Worm (Caenorhabditis elegans) whole organism, L4 larva: ENCODE measurements around the gene orc-5.
A peak's percentile ranks its signal among the peaks of the same experiment; 100 is the strongest.

Experiments used
- D1046.2 ChIP-seq: fragments of 200-800 bp; sonication (Bioruptor generic); IDR thresholded peaks from 2 replicates; pipeline ENCODE4 v1.3.6; 2022; ENCODE audit warnings: missing genetic modification characterization, missing compliant biosample characterization
- F44E2.7 ChIP-seq: fragments of 200-800 bp; sonication (Bioruptor generic); IDR thresholded peaks from 2 replicates; pipeline ENCODE4 v2.1.2; 2022; ENCODE audit warnings: missing genetic modification characterization, missing compliant biosample characterization
- T20F7.1 ChIP-seq: fragments of 200-800 bp; sonication (Bioruptor generic); optimal IDR thresholded peaks from 2 replicates; lab custom pipeline; 2018; ENCODE audit warnings: mild to moderate bottlenecking, missing genetic modification characterization, missing compliant biosample characterization
- T26A8.4 ChIP-seq: fragments of 200-800 bp; sonication (Bioruptor generic); IDR thresholded peaks from 2 replicates; pipeline ENCODE4 v1.3.6; 2022; ENCODE audit warnings: missing genetic modification characterization, missing compliant biosample characterization
- Y75B8A.6 ChIP-seq: fragments of 200-800 bp; sonication (Bioruptor generic); IDR thresholded peaks from 2 replicates; pipeline ENCODE4 v1.3.6; 2022; ENCODE audit warnings: missing genetic modification reagents, missing genetic modification characterization, missing compliant biosample characterization
- ZK546.5 ChIP-seq, 2 experiments: sonication (generic microtip); optimal IDR thresholded peaks; 2 replicates each; lab custom pipeline; 2017; ENCODE audit warnings: missing biosample characterization in 2 of 2, missing genetic modification characterization in 2 of 2
- aha-1 ChIP-seq: fragments of 150-350 bp; peaks from one replicate; lab custom pipeline; 2014; ENCODE audit warnings: missing biosample characterization, missing genetic modification characterization
- ama-1 ChIP-seq: fragments of 150-350 bp; optimal IDR thresholded peaks from 2 replicates; lab custom pipeline; 2014; ENCODE audit warnings: inconsistent platforms, mixed read lengths
- ceh-20 ChIP-seq: fragments of 200-800 bp; sonication (Bioruptor generic); IDR thresholded peaks from 2 replicates; pipeline ENCODE4 v1.3.6; 2022; ENCODE audit warnings: missing genetic modification reagents, missing genetic modification characterization, missing compliant biosample characterization
- ceh-82 ChIP-seq: sonication (generic microtip); optimal IDR thresholded peaks from 2 replicates; lab custom pipeline; 2017; ENCODE audit warnings: missing biosample characterization, missing genetic modification characterization
- daf-12 ChIP-seq: fragments of 150-350 bp; optimal IDR thresholded peaks from 2 replicates; lab custom pipeline; 2014; ENCODE audit warnings: missing biosample characterization, missing genetic modification reagents, missing genetic modification characterization
- daf-19 ChIP-seq: fragments of 200-800 bp; sonication (Bioruptor generic); conservative IDR thresholded peaks from 2 replicates; pipeline ENCODE4 v1.3.6; 2022; ENCODE audit warnings: missing genetic modification characterization, missing compliant biosample characterization
- dmd-8 ChIP-seq: fragments of 200-800 bp; sonication (Bioruptor generic); IDR thresholded peaks from 2 replicates; pipeline ENCODE4 v1.3.6; 2022; ENCODE audit warnings: missing genetic modification characterization, missing compliant biosample characterization
- dpl-1 ChIP-seq: fragments of 150-350 bp; optimal IDR thresholded peaks from 2 replicates; lab custom pipeline; 2014; ENCODE audit warnings: missing biosample characterization, missing genetic modification reagents, missing genetic modification characterization
- fkh-10 ChIP-seq: fragments of 150-350 bp; optimal IDR thresholded peaks from 2 replicates; lab custom pipeline; 2014; ENCODE audit warnings: missing biosample characterization, missing genetic modification reagents, missing genetic modification characterization
- gei-8 ChIP-seq: fragments of 200-800 bp; sonication (Bioruptor generic); optimal IDR thresholded peaks from 2 replicates; lab custom pipeline; 2018; ENCODE audit warnings: mild to moderate bottlenecking, missing genetic modification characterization, missing compliant biosample characterization
- hmg-1.1 ChIP-seq: fragments of 200-800 bp; sonication (Bioruptor generic); IDR thresholded peaks from 2 replicates; pipeline ENCODE4 v1.3.6; 2022; ENCODE audit warnings: missing genetic modification reagents, missing genetic modification characterization, missing compliant biosample characterization
- jun-1 ChIP-seq: fragments of 150-350 bp; optimal IDR thresholded peaks from 2 replicates; lab custom pipeline; 2014; ENCODE audit warnings: missing biosample characterization, missing genetic modification reagents, missing genetic modification characterization
- lim-7 ChIP-seq: fragments of 200-800 bp; sonication (Bioruptor generic); IDR thresholded peaks from 2 replicates; pipeline ENCODE4 v1.3.6; 2022; ENCODE audit warnings: missing genetic modification characterization, missing compliant biosample characterization
- lin-15B ChIP-seq: fragments of 150-350 bp; sonication (generic microtip); optimal IDR thresholded peaks from 3 replicates; lab custom pipeline; 2014; ENCODE audit warnings: missing biosample characterization, missing genetic modification characterization
- lin-29 ChIP-seq: fragments of 200-800 bp; sonication (Bioruptor generic); IDR thresholded peaks from 2 replicates; pipeline ENCODE4 v1.3.6; 2022; ENCODE audit warnings: missing genetic modification reagents, missing genetic modification characterization, missing compliant biosample characterization
- lsy-2 ChIP-seq, 2 experiments: fragments of 150-350 bp in 1 of 2; sonication (generic microtip) in 1 of 2; optimal IDR thresholded peaks; 2 replicates each; lab custom pipeline; 2014 to 2017; ENCODE audit warnings: missing biosample characterization in 2 of 2, missing genetic modification characterization in 2 of 2
- madf-9 ChIP-seq: fragments of 200-800 bp; sonication (Bioruptor generic); conservative IDR thresholded peaks from 2 replicates; pipeline ENCODE4 v1.3.6; 2022; ENCODE audit warnings: missing genetic modification reagents, missing genetic modification characterization, missing compliant biosample characterization
- mes-2 ChIP-seq: sonication (generic microtip); optimal IDR thresholded peaks from 2 replicates; lab custom pipeline; 2016; ENCODE audit warnings: missing genotype, mild to moderate bottlenecking, missing genetic modification characterization, missing compliant biosample characterization; ENCODE audit not compliant: poor library complexity, severe bottlenecking
- mxl-2 ChIP-seq: fragments of 200-800 bp; sonication (Bioruptor generic); conservative IDR thresholded peaks from 2 replicates; pipeline ENCODE4 v1.3.6; 2022; ENCODE audit warnings: missing genetic modification reagents, missing genetic modification characterization, missing compliant biosample characterization
- nhr-102 ChIP-seq: sonication (generic microtip); optimal IDR thresholded peaks from 2 replicates; lab custom pipeline; 2016; ENCODE audit warnings: mild to moderate bottlenecking, missing genetic modification characterization, moderate library complexity, missing compliant biosample characterization
- nhr-111 ChIP-seq: fragments of 200-800 bp; sonication (Bioruptor generic); optimal IDR thresholded peaks from 2 replicates; lab custom pipeline; 2018; ENCODE audit warnings: mild to moderate bottlenecking, missing genetic modification characterization, missing compliant biosample characterization
- nhr-237 ChIP-seq: sonication (generic microtip); optimal IDR thresholded peaks from 2 replicates; lab custom pipeline; 2017; ENCODE audit warnings: missing biosample characterization, missing genetic modification characterization
- nhr-25 ChIP-seq: sonication (generic microtip); optimal IDR thresholded peaks from 2 replicates; lab custom pipeline; 2017; ENCODE audit warnings: missing genetic modification characterization, mild to moderate bottlenecking, missing compliant biosample characterization, antibody characterized with exemption, moderate library complexity, borderline replicate concordance; ENCODE audit not compliant: insufficient read depth
- nhr-42 ChIP-seq: fragments of 200-800 bp; sonication (Bioruptor generic); IDR thresholded peaks from 2 replicates; pipeline ENCODE4 v1.3.6; 2022; ENCODE audit warnings: missing genetic modification characterization, missing compliant biosample characterization
- nhr-48 ChIP-seq: sonication (generic microtip); optimal IDR thresholded peaks from 2 replicates; lab custom pipeline; 2016; ENCODE audit warnings: mild to moderate bottlenecking, missing genetic modification characterization, missing compliant biosample characterization
- nhr-76 ChIP-seq: fragments of 150-350 bp; optimal IDR thresholded peaks from 2 replicates; lab custom pipeline; 2014; ENCODE audit warnings: missing biosample characterization, missing genetic modification characterization
- nhr-77 ChIP-seq: fragments of 150-350 bp; optimal IDR thresholded peaks from 2 replicates; lab custom pipeline; 2014; ENCODE audit warnings: missing biosample characterization, missing genetic modification characterization
- pha-4 ChIP-seq, 2 experiments: fragments of 150-350 bp in 1 of 2; fragments of 200-800 bp in 1 of 2; sonication (Bioruptor generic) in 1 of 2; IDR thresholded peaks in 1 of 2; optimal IDR thresholded peaks in 1 of 2; 2 replicates each; pipeline versions ENCODE4 v1.3.6 to Lab custom; 2014 to 2022; ENCODE audit warnings: missing genetic modification characterization in 2 of 2, missing genetic modification reagents in 2 of 2, missing biosample characterization in 1 of 2, missing compliant biosample characterization in 1 of 2
- rbr-2 ChIP-seq: sonication (generic microtip); optimal IDR thresholded peaks from 2 replicates; lab custom pipeline; 2016; ENCODE audit warnings: missing genotype, missing genetic modification characterization, missing compliant biosample characterization
- saeg-2 ChIP-seq: fragments of 200-800 bp; sonication (Bioruptor generic); IDR thresholded peaks from 2 replicates; pipeline ENCODE4 v1.3.6; 2022; ENCODE audit warnings: missing genetic modification reagents, missing genetic modification characterization, missing compliant biosample characterization
- set-16 ChIP-seq: fragments of 200-800 bp; sonication (Bioruptor generic); IDR thresholded peaks from 2 replicates; pipeline ENCODE4 v1.3.6; 2022; ENCODE audit warnings: missing genetic modification reagents, missing genetic modification characterization, missing compliant biosample characterization
- snpc-1.2 ChIP-seq: fragments of 200-800 bp; sonication (Bioruptor generic); IDR thresholded peaks from 2 replicates; pipeline ENCODE4 v1.3.6; 2022; ENCODE audit warnings: missing genetic modification reagents, missing genetic modification characterization, missing compliant biosample characterization
- snpc-4 ChIP-seq: fragments of 150-350 bp; optimal IDR thresholded peaks from 2 replicates; lab custom pipeline; 2014; ENCODE audit warnings: missing biosample characterization, missing genetic modification characterization
- tag-97 ChIP-seq: fragments of 200-800 bp; sonication (Bioruptor generic); IDR thresholded peaks from 2 replicates; pipeline ENCODE4 v1.3.6; 2022; ENCODE audit warnings: missing genetic modification characterization, missing compliant biosample characterization
- tra-1 ChIP-seq: fragments of 200-800 bp; sonication (Bioruptor generic); IDR thresholded peaks from 2 replicates; pipeline ENCODE4 v1.3.6; 2022; ENCODE audit warnings: missing genetic modification reagents, missing genetic modification characterization, missing compliant biosample characterization
- unc-130 ChIP-seq: sonication (generic microtip); optimal IDR thresholded peaks from 2 replicates; lab custom pipeline; 2016; ENCODE audit warnings: missing genetic modification reagents, missing genetic modification characterization, missing compliant biosample characterization
- unc-62 ChIP-seq, 3 experiments: fragments of 150-350 bp in 1 of 3; sonication (generic microtip); optimal IDR thresholded peaks in 2 of 3; peaks in 1 of 3; 1 replicate in 1 of 3; 2 replicates in 2 of 3; lab custom pipeline; 2014 to 2017; ENCODE audit warnings: missing biosample characterization in 3 of 3, missing genetic modification characterization in 3 of 3, missing genetic modification reagents in 3 of 3, missing genotype in 1 of 3
- vab-7 ChIP-seq: fragments of 200-800 bp; sonication (Bioruptor generic); IDR thresholded peaks from 2 replicates; pipeline ENCODE4 v1.3.6; 2022; ENCODE audit warnings: missing genetic modification reagents, missing genetic modification characterization, missing compliant biosample characterization

Gene orc-5

DNA sequence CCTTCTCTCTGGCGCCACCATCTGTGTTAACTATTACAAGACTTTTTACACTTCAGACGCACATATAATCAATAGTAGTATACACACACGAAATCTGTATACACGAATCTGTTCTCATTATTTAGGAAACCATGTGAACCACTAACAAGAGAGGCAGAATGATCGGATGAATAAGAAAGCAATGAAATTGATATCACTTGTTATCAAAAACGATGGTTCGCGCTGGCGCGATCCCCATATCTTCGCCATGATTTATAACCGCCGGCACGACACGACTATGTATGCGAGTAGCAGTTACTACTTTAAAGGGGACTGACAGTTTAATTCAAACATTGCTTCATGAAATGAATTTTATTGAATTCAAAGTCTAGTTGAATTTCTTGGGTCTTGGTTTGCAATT is 47.0 kb upstream of the orc-5 start:
- TF ChIP-seq snpc-1.2 (GFP tag; lab: Robert Waterston, UW) (no peak), T20F7.1 (GFP tag; lab: Kevin White, UChicago) (no peak), nhr-76 (no peak), daf-12 (no peak), aha-1 (tag; lab: Kevin White, UChicago) (peak; percentile 60), nhr-42 (GFP tag; lab: Robert Waterston, UW) (no peak), nhr-48 (tag; lab: Kevin White, UChicago) (no peak)
- TF ChIP-seq, all 104 proteins: peak for 1

DNA sequence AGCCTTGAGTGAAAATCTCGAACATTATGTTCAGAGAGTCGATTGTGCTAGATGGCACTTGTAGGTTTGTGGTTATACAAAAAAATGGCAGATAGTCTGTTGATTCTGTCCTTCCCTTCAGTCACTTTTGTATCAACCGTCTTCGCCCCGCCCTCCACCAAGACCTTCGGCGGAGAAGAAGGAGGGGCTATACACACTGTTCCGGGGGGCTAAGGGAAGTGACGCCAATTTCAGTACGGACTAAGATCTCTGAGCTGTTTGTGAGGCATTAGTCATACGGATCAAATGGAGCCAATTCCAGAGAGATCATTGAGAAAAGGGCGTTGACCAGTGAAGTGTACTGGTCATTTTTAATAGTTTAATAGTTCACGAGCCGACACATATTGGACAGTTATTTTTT is 46.2 kb upstream of the orc-5 start, which contains the start of gene swt-3:
Gene swt-3 (minus strand): TSS at position 101 of the 400 bp plus-strand sequence.
- TF ChIP-seq Y75B8A.6 (no peak), nhr-77 (tag; lab: Kevin White, UChicago) (no peak), aha-1 (tag; lab: Kevin White, UChicago) (peak; percentile 44), unc-62 (GFP tag; optimal IDR thresholded peaks at IDR 0.05 in 1 of 2; lab: Kevin White, UChicago) (peak in 1 of 2 experiments; percentile 42), unc-62 (tag; optimal IDR thresholded peaks at IDR 0.05; lab: Kevin White, UChicago) (no peak), mxl-2 (GFP tag; lab: Robert Waterston, UW) (peak; percentile 64; the same call in 1 of the 2 replicates), jun-1 (tag; lab: Kevin White, UChicago) (no peak), nhr-102 (no peak), ceh-82 (tag; lab: Kevin White, UChicago) (no peak), D1046.2 (GFP tag; lab: Robert Waterston, UW) (no peak), fkh-10 (GFP tag; lab: Kevin White, UChicago) (no peak)

DNA sequence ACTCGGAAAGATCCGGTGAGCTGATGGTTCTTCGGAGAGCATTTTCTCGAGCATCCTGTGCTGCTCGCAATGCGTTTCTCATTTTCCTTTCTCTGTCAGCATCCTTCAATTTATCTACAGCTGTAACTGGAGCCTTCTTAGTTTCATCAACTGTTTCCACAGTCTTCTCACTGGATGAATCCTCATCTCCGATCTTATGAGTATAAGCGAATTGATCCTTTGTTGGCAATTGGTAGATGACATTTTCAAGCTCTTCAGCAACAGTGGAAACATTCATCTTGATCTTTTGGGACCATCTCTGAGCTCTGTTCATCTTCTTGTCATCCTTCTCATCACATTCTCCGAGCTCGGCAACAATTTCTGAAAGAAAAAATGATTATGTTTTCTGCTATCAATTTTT is 44.9 kb upstream of the orc-5 start:
- TF ChIP-seq unc-130 (no peak), aha-1 (tag; lab: Kevin White, UChicago) (peak; percentile 92)
- TF ChIP-seq, all 104 proteins: peak for 1

DNA sequence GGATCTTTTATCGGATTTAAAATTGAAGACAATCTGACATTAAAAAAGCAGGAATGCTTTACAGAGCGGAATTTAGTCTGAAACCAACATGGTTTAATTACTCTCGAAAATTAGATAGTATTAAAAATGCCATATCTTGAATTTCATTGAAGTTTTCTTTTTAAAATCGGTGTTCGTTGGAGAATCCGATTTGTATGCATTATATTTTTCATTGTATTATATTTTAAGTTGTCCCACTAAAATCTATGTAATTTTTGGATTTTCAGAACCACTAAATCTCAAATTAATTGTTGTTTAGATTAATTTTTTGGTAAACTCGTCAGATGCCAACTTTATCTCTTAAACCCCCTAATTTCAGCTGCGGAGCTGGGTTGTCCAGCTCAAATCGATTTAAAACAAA is 44.2 kb upstream of the orc-5 start:
- no peak for TF ChIP-seq lin-29
- peak in 1 of 2 experiments; percentile 26 for TF ChIP-seq lsy-2 (tag; optimal IDR thresholded peaks at IDR 0.05; lab: Kevin White, UChicago)
- TF ChIP-seq dpl-1 (GFP tag; lab: Kevin White, UChicago), result no peak
- 0 out of 2 replicates have a peak, but pooled peaks have one; percentile 39 for TF ChIP-seq nhr-42 (GFP tag; lab: Robert Waterston, UW)
- TF ChIP-seq ZK546.5 (tag; optimal IDR thresholded peaks at IDR 0.05; lab: Kevin White, UChicago), result no peak
- peak; percentile 86 for TF ChIP-seq T26A8.4 (GFP tag; lab: Robert Waterston, UW)
- TF ChIP-seq nhr-111 (GFP tag; lab: Kevin White, UChicago), result no peak
- no peak for TF ChIP-seq dmd-8 (GFP tag; lab: Robert Waterston, UW)
- peak; percentile 38 for TF ChIP-seq nhr-237 (tag; lab: Kevin White, UChicago)
- TF ChIP-seq daf-12, result no peak
- TF ChIP-seq daf-19 (GFP tag; lab: Robert Waterston, UW), result no peak
- no peak for TF ChIP-seq D1046.2 (GFP tag; lab: Robert Waterston, UW)
- TF ChIP-seq nhr-102, result peak; percentile 8
- TF ChIP-seq rbr-2 (tag; lab: Kevin White, UChicago), result no peak
- TF ChIP-seq saeg-2 (GFP tag; lab: Robert Waterston, UW), result no peak
- TF ChIP-seq ceh-20 (GFP tag; lab: Robert Waterston, UW), result no peak
- TF ChIP-seq tag-97, result no peak
- TF ChIP-seq mxl-2 (GFP tag; lab: Robert Waterston, UW), result no peak
- TF ChIP-seq pha-4 (GFP tag; IDR thresholded peaks at IDR 0.05; lab: Robert Waterston, UW), result no peak
- no peak for TF ChIP-seq pha-4 (tag; optimal IDR thresholded peaks at IDR 0.05; lab: Kevin White, UChicago)
- TF ChIP-seq madf-9 (GFP tag; lab: Robert Waterston, UW), result 0 out of 2 replicates have a peak, but pooled peaks have one; percentile 17
- no peak for TF ChIP-seq nhr-77 (tag; lab: Kevin White, UChicago)
- no peak for TF ChIP-seq snpc-4
- no peak for TF ChIP-seq mes-2
- TF ChIP-seq F44E2.7, result no peak
- TF ChIP-seq lin-15B (tag; lab: Kevin White, UChicago), result no peak
- no peak for TF ChIP-seq gei-8 (GFP tag; lab: Kevin White, UChicago)
- TF ChIP-seq tra-1 (GFP tag; lab: Robert Waterston, UW), result no peak
- TF ChIP-seq nhr-25 (tag; lab: Kevin White, UChicago), result peak; percentile 19
- no peak for TF ChIP-seq set-16 (GFP tag; lab: Robert Waterston, UW)
- no peak for TF ChIP-seq ama-1 (lab: Kevin White, UChicago)
- TF ChIP-seq lim-7, result 0 out of 2 replicates have a peak, but pooled peaks have one; percentile 28
- TF ChIP-seq vab-7 (GFP tag; lab: Robert Waterston, UW), result no peak
- TF ChIP-seq hmg-1.1 (GFP tag; lab: Robert Waterston, UW), result no peak
